Fruit fly (Drosophila melanogaster) whole organism, embryonic: ENCODE data around the gene Art9.

Source experiments
- Adf1 ChIP-seq: fragments of 200-800 bp; sonication (Bioruptor generic); IDR thresholded peaks from 2 replicates; pipeline ENCODE4 v1.3.6; 2022; ENCODE audit warnings: missing biosample characterization, missing genetic modification characterization
- CG10543 ChIP-seq: fragments of 200-800 bp; sonication (Bioruptor generic); optimal IDR thresholded peaks from 3 replicates; lab custom pipeline; 2017; ENCODE audit warnings: missing biosample characterization, mild to moderate bottlenecking, missing genetic modification characterization, moderate library complexity
- CG11504 ChIP-seq: fragments of 200-800 bp; sonication (Bioruptor generic); optimal IDR thresholded peaks from 3 replicates; lab custom pipeline; 2019; ENCODE audit warnings: missing biosample characterization, mild to moderate bottlenecking, missing genetic modification characterization, moderate library complexity
- CG12299 ChIP-seq: fragments of 200-800 bp; sonication (Bioruptor generic); optimal IDR thresholded peaks from 2 replicates; lab custom pipeline; 2018; ENCODE audit warnings: missing biosample characterization, mild to moderate bottlenecking, missing genetic modification characterization
- CG1603 ChIP-seq: fragments of 200-800 bp; sonication (Bioruptor generic); optimal IDR thresholded peaks from 2 replicates; lab custom pipeline; 2019; ENCODE audit warnings: missing biosample characterization, mild to moderate bottlenecking, missing genetic modification characterization, moderate library complexity
- CG18476 ChIP-seq: fragments of 200-800 bp; sonication (Bioruptor generic); optimal IDR thresholded peaks from 2 replicates; lab custom pipeline; 2016; ENCODE audit warnings: missing biosample characterization, mild to moderate bottlenecking, missing genetic modification characterization
- CG18619 ChIP-seq: fragments of 200-800 bp; sonication (Bioruptor generic); optimal IDR thresholded peaks from 3 replicates; lab custom pipeline; 2017; ENCODE audit warnings: missing biosample characterization, mild to moderate bottlenecking, missing genetic modification characterization
- CG2120 ChIP-seq: fragments of 200-800 bp; sonication (Bioruptor generic); optimal IDR thresholded peaks from 3 replicates; lab custom pipeline; 2016; ENCODE audit warnings: missing biosample characterization, missing genetic modification characterization
- CG2678 ChIP-seq: fragments of 200-800 bp; sonication (Bioruptor generic); optimal IDR thresholded peaks from 3 replicates; lab custom pipeline; 2019; ENCODE audit warnings: missing biosample characterization, mild to moderate bottlenecking, missing genetic modification characterization, moderate library complexity
- CG32532 ChIP-seq: fragments of 200-800 bp; sonication (Bioruptor generic); IDR thresholded peaks from 2 replicates; pipeline ENCODE4 v1.3.6; 2022; ENCODE audit warnings: missing biosample characterization, missing genetic modification characterization
- CG32772 ChIP-seq: fragments of 200-800 bp; sonication (Bioruptor generic); IDR thresholded peaks from 2 replicates; pipeline ENCODE4 v1.3.6; 2022; ENCODE audit warnings: missing biosample characterization, missing genetic modification characterization
- CG5953 ChIP-seq: fragments of 200-800 bp; sonication (Bioruptor generic); IDR thresholded peaks from 2 replicates; pipeline ENCODE4 v1.3.6; 2022; ENCODE audit warnings: missing biosample characterization, missing genetic modification characterization
- CG6683 ChIP-seq: fragments of 200-800 bp; sonication (Bioruptor generic); optimal IDR thresholded peaks from 2 replicates; lab custom pipeline; 2017; ENCODE audit warnings: missing biosample characterization, mild to moderate bottlenecking, missing genetic modification characterization, missing genetic modification reagents
- CG7271 ChIP-seq: fragments of 200-800 bp; sonication (Bioruptor generic); optimal IDR thresholded peaks from 2 replicates; lab custom pipeline; 2018; ENCODE audit warnings: missing biosample characterization, mild to moderate bottlenecking, missing genetic modification characterization, moderate library complexity
- CG7987 ChIP-seq: fragments of 200-800 bp; sonication (Bioruptor generic); optimal IDR thresholded peaks from 2 replicates; lab custom pipeline; 2018; ENCODE audit warnings: missing biosample characterization, mild to moderate bottlenecking, missing genetic modification characterization, moderate library complexity
- CG8359 ChIP-seq: fragments of 200-800 bp; sonication (Bioruptor generic); optimal IDR thresholded peaks from 2 replicates; lab custom pipeline; 2017; ENCODE audit warnings: missing biosample characterization, mild to moderate bottlenecking, missing genetic modification characterization, borderline replicate concordance
- CG9437 ChIP-seq: fragments of 200-800 bp; sonication (Bioruptor generic); optimal IDR thresholded peaks from 2 replicates; lab custom pipeline; 2018; ENCODE audit warnings: missing biosample characterization, mild to moderate bottlenecking, missing genetic modification characterization
- CG9727 ChIP-seq: fragments of 200-800 bp; sonication (Bioruptor generic); optimal IDR thresholded peaks from 3 replicates; lab custom pipeline; 2017; ENCODE audit warnings: missing biosample characterization, mild to moderate bottlenecking, missing genetic modification characterization
- Dek ChIP-seq: fragments of 200-800 bp; sonication (Bioruptor generic); optimal IDR thresholded peaks from 3 replicates; lab custom pipeline; 2019; ENCODE audit warnings: missing biosample characterization, mild to moderate bottlenecking, missing genetic modification characterization, moderate library complexity
- Hmr ChIP-seq: fragments of 200-800 bp; sonication (Bioruptor generic); optimal IDR thresholded peaks from 3 replicates; lab custom pipeline; 2017; ENCODE audit warnings: mild to moderate bottlenecking, missing biosample characterization, missing genetic modification reagents, missing genetic modification characterization
- MBD-R2 ChIP-seq: fragments of 200-800 bp; sonication (Bioruptor generic); IDR thresholded peaks from 2 replicates; pipeline ENCODE4 v1.3.6; 2022; ENCODE audit warnings: missing biosample characterization, missing genetic modification characterization
- Nf-YC ChIP-seq: fragments of 200-800 bp; optimal IDR thresholded peaks from 3 replicates; lab custom pipeline; 2019; ENCODE audit warnings: missing biosample characterization, mild to moderate bottlenecking, missing genetic modification characterization, moderate library complexity
- Ptx1 ChIP-seq: fragments of 200-800 bp; sonication (Bioruptor generic); IDR thresholded peaks from 2 replicates; pipeline ENCODE4 v1.3.6; 2022; ENCODE audit warnings: missing biosample characterization, missing genetic modification characterization
- Scr ChIP-seq: fragments of 200-800 bp; sonication (Bioruptor generic); IDR thresholded peaks from 2 replicates; pipeline ENCODE4 v1.3.6; 2022; ENCODE audit warnings: missing biosample characterization, missing genetic modification characterization; ENCODE audit not compliant: partially characterized antibody
- Six4 ChIP-seq: fragments of 200-800 bp; sonication (Bioruptor generic); optimal IDR thresholded peaks from 2 replicates; lab custom pipeline; 2016; ENCODE audit warnings: missing biosample characterization, missing genetic modification characterization
- Sox102F ChIP-seq: fragments of 200-800 bp; sonication (Bioruptor generic); optimal IDR thresholded peaks from 2 replicates; lab custom pipeline; 2018; ENCODE audit warnings: missing biosample characterization, mild to moderate bottlenecking, missing genetic modification characterization, moderate library complexity
- Sry-δ ChIP-seq: fragments of 200-800 bp; sonication (Bioruptor generic); optimal IDR thresholded peaks from 2 replicates; lab custom pipeline; 2016; ENCODE audit warnings: missing biosample characterization, missing genetic modification characterization
- abd-A ChIP-seq: fragments of 200-800 bp; sonication (Bioruptor generic); optimal IDR thresholded peaks from 3 replicates; lab custom pipeline; 2019; ENCODE audit warnings: missing biosample characterization, mild to moderate bottlenecking, missing genetic modification characterization, moderate library complexity
- ac ChIP-seq: fragments of 200-800 bp; sonication (Bioruptor generic); optimal IDR thresholded peaks from 3 replicates; lab custom pipeline; 2017; ENCODE audit warnings: missing biosample characterization, mild to moderate bottlenecking, missing genetic modification characterization
- btn ChIP-seq: fragments of 200-800 bp; sonication (Bioruptor generic); optimal IDR thresholded peaks from 2 replicates; lab custom pipeline; 2016; ENCODE audit warnings: missing biosample characterization, missing genetic modification characterization
- caup ChIP-seq: fragments of 200-800 bp; sonication (Bioruptor generic); optimal IDR thresholded peaks from 3 replicates; lab custom pipeline; 2017; ENCODE audit warnings: missing biosample characterization, mild to moderate bottlenecking, missing genetic modification characterization, moderate library complexity; ENCODE audit not compliant: severe bottlenecking
- cg ChIP-seq: fragments of 200-800 bp; sonication (Bioruptor generic); optimal IDR thresholded peaks from 3 replicates; lab custom pipeline; 2019; ENCODE audit warnings: missing biosample characterization, mild to moderate bottlenecking, missing genetic modification characterization, moderate library complexity
- chinmo ChIP-seq: fragments of 200-800 bp; sonication (Bioruptor generic); IDR thresholded peaks from 4 replicates; pipeline ENCODE4 v1.3.6; 2022; ENCODE audit warnings: missing biosample characterization, missing genetic modification characterization; ENCODE audit not compliant: partially characterized antibody
- crc ChIP-seq: fragments of 200-800 bp; sonication (Bioruptor generic); optimal IDR thresholded peaks from 2 replicates; lab custom pipeline; 2016; ENCODE audit warnings: missing biosample characterization, missing genetic modification characterization
- disco-r ChIP-seq: fragments of 200-800 bp; sonication (Bioruptor generic); optimal IDR thresholded peaks from 2 replicates; lab custom pipeline; 2016; ENCODE audit warnings: missing biosample characterization, missing genetic modification characterization
- dpn ChIP-seq, 2 experiments: fragments of 200-800 bp; sonication (Bioruptor generic); optimal IDR thresholded peaks; 3 replicates each; lab custom pipeline; 2016; ENCODE audit warnings: missing biosample characterization in 2 of 2, missing genetic modification characterization in 2 of 2
- en ChIP-seq: fragments of 200-800 bp; sonication (Bioruptor generic); optimal IDR thresholded peaks from 2 replicates; lab custom pipeline; 2016; ENCODE audit warnings: missing biosample characterization, missing genetic modification characterization
- fd64A ChIP-seq: fragments of 200-800 bp; sonication (Bioruptor generic); optimal IDR thresholded peaks from 3 replicates; lab custom pipeline; 2018; ENCODE audit warnings: missing biosample characterization, mild to moderate bottlenecking, missing genetic modification characterization
- gem ChIP-seq: fragments of 200-800 bp; sonication (Bioruptor generic); optimal IDR thresholded peaks from 2 replicates; lab custom pipeline; 2019; ENCODE audit warnings: missing biosample characterization, mild to moderate bottlenecking, missing genetic modification characterization, moderate library complexity
- inv ChIP-seq: fragments of 200-800 bp; sonication (Bioruptor generic); IDR thresholded peaks from 2 replicates; pipeline ENCODE4 v1.3.6; 2022; ENCODE audit warnings: missing biosample characterization, missing genetic modification characterization; ENCODE audit not compliant: partially characterized antibody
- lilli ChIP-seq: fragments of 200-800 bp; sonication (Bioruptor generic); optimal IDR thresholded peaks from 3 replicates; lab custom pipeline; 2016; ENCODE audit warnings: missing biosample characterization, missing genetic modification characterization
- mld ChIP-seq: fragments of 200-800 bp; sonication (Bioruptor generic); IDR thresholded peaks from 3 replicates; pipeline ENCODE4 v1.3.6; 2022; ENCODE audit warnings: missing biosample characterization, missing genetic modification characterization; ENCODE audit not compliant: partially characterized antibody
- odd ChIP-seq: fragments of 200-800 bp; sonication (Bioruptor generic); optimal IDR thresholded peaks from 2 replicates; lab custom pipeline; 2017; ENCODE audit warnings: missing biosample characterization, mild to moderate bottlenecking, missing genetic modification characterization
- peb ChIP-seq: fragments of 200-800 bp; sonication (Bioruptor generic); IDR thresholded peaks from 2 replicates; pipeline ENCODE4 v1.3.6; 2022; ENCODE audit warnings: missing biosample characterization, missing genetic modification characterization
- pho ChIP-seq: fragments of 200-800 bp; sonication (Bioruptor generic); optimal IDR thresholded peaks from 2 replicates; lab custom pipeline; 2016; ENCODE audit warnings: missing biosample characterization, missing genetic modification characterization
- tap ChIP-seq: fragments of 200-800 bp; optimal IDR thresholded peaks from 3 replicates; lab custom pipeline; 2019; ENCODE audit warnings: missing biosample characterization, mild to moderate bottlenecking, missing genetic modification characterization, moderate library complexity
- wek ChIP-seq: fragments of 200-800 bp; sonication (Bioruptor generic); optimal IDR thresholded peaks from 3 replicates; lab custom pipeline; 2018; ENCODE audit warnings: missing biosample characterization, mild to moderate bottlenecking, missing genetic modification characterization, moderate library complexity
- wor ChIP-seq: fragments of 200-800 bp; sonication (Bioruptor generic); IDR thresholded peaks from 2 replicates; pipeline ENCODE4 v1.3.6; 2022; ENCODE audit warnings: missing biosample characterization, missing genetic modification characterization
- yki ChIP-seq: fragments of >200 bp; optimal IDR thresholded peaks from 3 replicates; lab custom pipeline; 2018

Gene Art9

dm6 chr3R:13984922-13985581, 41.8 kb upstream of the Art9 start (continued):
- TF ChIP-seq chinmo (GFP tag; lab: Robert Waterston, UW) (no peak), Nf-YC (tag; lab: Kevin White, UChicago) (no peak), peb (GFP tag; lab: Robert Waterston, UW) (0 out of 2 replicates have a peak, but pooled peaks have one; percentile 41), Hmr (peak; percentile 23), CG9727 (peak; percentile 92), CG12299 (peak; percentile 46), CG9437 (GFP tag; lab: Kevin White, UChicago) (peak; percentile 58), Dek (tag; lab: Kevin White, UChicago) (peak; percentile 20), fd64A (GFP tag; lab: Kevin White, UChicago) (no peak), Sry-δ (GFP tag; lab: Kevin White, UChicago) (peak; percentile 13), en (peak; percentile 23), yki (lab: Kevin White, UChicago) (no peak), disco-r (GFP tag; lab: Kevin White, UChicago) (peak; percentile 57), gem (tag; lab: Kevin White, UChicago) (peak; percentile 89), pho (no peak), Adf1 (GFP tag; lab: Robert Waterston, UW) (no peak), mld (GFP tag; lab: Robert Waterston, UW) (no peak), Six4 (peak; percentile 53), abd-A (no peak), CG32532 (peak; percentile 50; the same call in 1 of the 2 replicates), CG10543 (GFP tag; lab: Kevin White, UChicago) (no peak), tap (tag; lab: Kevin White, UChicago) (peak; percentile 64), lilli (GFP tag; lab: Kevin White, UChicago) (peak; percentile 61), CG2120 (peak; percentile 6), dpn (GFP tag; optimal IDR thresholded peaks at IDR 0.05; lab: Kevin White, UChicago) (peak; percentile 64 to 70), crc (GFP tag; lab: Kevin White, UChicago) (no peak), wor (GFP tag; lab: Robert Waterston, UW) (0 out of 2 replicates have a peak, but pooled peaks have one; percentile 31), CG11504 (tag; lab: Kevin White, UChicago) (peak; percentile 78), Sox102F (GFP tag; lab: Kevin White, UChicago) (peak; percentile 75), odd (GFP tag; lab: Kevin White, UChicago) (peak; percentile 40), cg (GFP tag; lab: Kevin White, UChicago) (peak; percentile 58), CG32772 (GFP tag; lab: Robert Waterston, UW) (peak; percentile 73), CG6683 (GFP tag; lab: Kevin White, UChicago) (peak; percentile 33), wek (GFP tag; lab: Kevin White, UChicago) (no peak), ac (GFP tag; lab: Kevin White, UChicago) (peak; percentile 85), CG2678 (peak; percentile 76), Ptx1 (GFP tag; lab: Robert Waterston, UW) (peak; percentile 64), CG18619 (GFP tag; lab: Kevin White, UChicago) (peak; percentile 17), MBD-R2 (GFP tag; lab: Robert Waterston, UW) (no peak), CG7271 (peak; percentile 90), CG18476 (GFP tag; lab: Kevin White, UChicago) (peak; percentile 74), CG1603 (tag; lab: Kevin White, UChicago) (peak; percentile 88), inv (GFP tag; lab: Robert Waterston, UW) (no peak), CG5953 (GFP tag; lab: Robert Waterston, UW) (no peak), caup (GFP tag; lab: Kevin White, UChicago) (no peak), CG7987 (GFP tag; lab: Kevin White, UChicago) (no peak), CG8359 (peak; percentile 58), Scr (GFP tag; lab: Robert Waterston, UW) (no peak), btn (GFP tag; lab: Kevin White, UChicago) (peak; percentile 33)
